Fruit fly (Drosophila melanogaster) whole organism, embryonic: ENCODE results near the gene Mrp5.

Experiments used
- Adf1 ChIP-seq: fragments of 200-800 bp; sonication (Bioruptor generic); IDR thresholded peaks from 2 replicates; pipeline ENCODE4 v1.3.6; 2022; ENCODE audit warnings: missing biosample characterization, missing genetic modification characterization
- Asciz ChIP-seq: fragments of 200-800 bp; sonication (Bioruptor generic); optimal IDR thresholded peaks from 2 replicates; lab custom pipeline; 2017; ENCODE audit warnings: missing biosample characterization, mild to moderate bottlenecking, missing genetic modification characterization, missing genetic modification reagents
- Awh ChIP-seq: fragments of 200-800 bp; sonication (Bioruptor generic); IDR thresholded peaks from 2 replicates; pipeline ENCODE4, ENCODE4 v1.3.6; 2022; ENCODE audit warnings: missing biosample characterization, missing genetic modification characterization
- CG10147 ChIP-seq: fragments of 200-800 bp; sonication (Bioruptor generic); optimal IDR thresholded peaks from 2 replicates; lab custom pipeline; 2019; ENCODE audit warnings: missing biosample characterization, mild to moderate bottlenecking, missing genetic modification characterization, moderate library complexity
- CG10267 ChIP-seq: fragments of 200-800 bp; sonication (Bioruptor generic); optimal IDR thresholded peaks from 2 replicates; lab custom pipeline; 2018; ENCODE audit warnings: missing biosample characterization, mild to moderate bottlenecking, missing genetic modification characterization, moderate library complexity
- CG13894 ChIP-seq: fragments of 200-800 bp; sonication (Bioruptor generic); optimal IDR thresholded peaks from 3 replicates; lab custom pipeline; 2018; ENCODE audit warnings: missing biosample characterization, mild to moderate bottlenecking, missing genetic modification characterization, moderate library complexity
- CG16813 ChIP-seq: fragments of 200-800 bp; sonication (Bioruptor generic); IDR thresholded peaks from 3 replicates; pipeline ENCODE4 v1.3.6; 2022; ENCODE audit warnings: missing biosample characterization, missing genetic modification characterization; ENCODE audit not compliant: partially characterized antibody
- CG17385 ChIP-seq: fragments of 200-800 bp; sonication (Bioruptor generic); optimal IDR thresholded peaks from 3 replicates; lab custom pipeline; 2018; ENCODE audit warnings: missing biosample characterization, mild to moderate bottlenecking, missing genetic modification characterization
- CG2116 ChIP-seq: fragments of 200-800 bp; sonication (Bioruptor generic); optimal IDR thresholded peaks from 3 replicates; lab custom pipeline; 2018; ENCODE audit warnings: missing biosample characterization, mild to moderate bottlenecking, missing genetic modification characterization
- CG2678 ChIP-seq: fragments of 200-800 bp; sonication (Bioruptor generic); optimal IDR thresholded peaks from 3 replicates; lab custom pipeline; 2019; ENCODE audit warnings: missing biosample characterization, mild to moderate bottlenecking, missing genetic modification characterization, moderate library complexity
- CG2875 ChIP-seq: fragments of 200-800 bp; sonication (Bioruptor generic); optimal IDR thresholded peaks from 2 replicates; lab custom pipeline; 2017; ENCODE audit warnings: missing biosample characterization, mild to moderate bottlenecking, missing genetic modification characterization, missing genetic modification reagents
- CG2889 ChIP-seq: fragments of 200-800 bp; sonication (Bioruptor generic); IDR thresholded peaks from 3 replicates; pipeline ENCODE4 v1.3.6; 2022; ENCODE audit warnings: missing biosample characterization, missing genetic modification characterization
- CG32772 ChIP-seq: fragments of 200-800 bp; sonication (Bioruptor generic); IDR thresholded peaks from 2 replicates; pipeline ENCODE4 v1.3.6; 2022; ENCODE audit warnings: missing biosample characterization, missing genetic modification characterization
- CG3847 ChIP-seq: fragments of 200-800 bp; sonication (Bioruptor generic); IDR thresholded peaks from 2 replicates; pipeline ENCODE4 v1.3.6; 2022; ENCODE audit warnings: missing biosample characterization, missing genetic modification characterization
- CG4404 ChIP-seq: fragments of 200-800 bp; sonication (Bioruptor generic); IDR thresholded peaks from 2 replicates; pipeline ENCODE4 v1.3.6; 2022; ENCODE audit warnings: missing biosample characterization, missing genetic modification characterization
- CG6854 ChIP-seq: fragments of 200-800 bp; sonication (Bioruptor generic); optimal IDR thresholded peaks from 3 replicates; lab custom pipeline; 2017; ENCODE audit warnings: missing biosample characterization, mild to moderate bottlenecking, missing genetic modification characterization
- CG8478 ChIP-seq: fragments of >200 bp; optimal IDR thresholded peaks from 2 replicates; lab custom pipeline; 2018
- CG9932 ChIP-seq: fragments of 200-800 bp; sonication (Bioruptor generic); IDR thresholded peaks from 2 replicates; pipeline ENCODE4 v1.3.6; 2022; ENCODE audit warnings: missing biosample characterization, missing genetic modification characterization
- CHES-1-like ChIP-seq: fragments of 200-800 bp; sonication (Bioruptor generic); optimal IDR thresholded peaks from 2 replicates; lab custom pipeline; 2016; ENCODE audit warnings: missing biosample characterization, missing genetic modification characterization
- CrebB ChIP-seq: fragments of 200-800 bp; sonication (Bioruptor generic); optimal IDR thresholded peaks from 3 replicates; lab custom pipeline; 2018; ENCODE audit warnings: missing biosample characterization, mild to moderate bottlenecking, missing genetic modification characterization
- E2f2 ChIP-seq: fragments of 200-800 bp; sonication (Bioruptor generic); IDR thresholded peaks from 2 replicates; pipeline ENCODE4 v1.3.6; 2022; ENCODE audit warnings: missing biosample characterization, missing genetic modification characterization
- HHEX ChIP-seq: fragments of 200-800 bp; sonication (Bioruptor generic); optimal IDR thresholded peaks from 3 replicates; lab custom pipeline; 2017; ENCODE audit warnings: missing biosample characterization, mild to moderate bottlenecking, missing genetic modification characterization, missing genetic modification reagents
- Hmx ChIP-seq: fragments of 200-800 bp; sonication (Bioruptor generic); optimal IDR thresholded peaks from 2 replicates; lab custom pipeline; 2016; ENCODE audit warnings: missing biosample characterization, missing genetic modification characterization
- Hsf ChIP-seq: fragments of 200-800 bp; sonication (Bioruptor generic); optimal IDR thresholded peaks from 3 replicates; lab custom pipeline; 2016; ENCODE audit warnings: missing biosample characterization, missing genetic modification characterization
- Lhr ChIP-seq: fragments of 200-800 bp; sonication (Bioruptor generic); optimal IDR thresholded peaks from 3 replicates; lab custom pipeline; 2017; ENCODE audit warnings: mild to moderate bottlenecking, missing biosample characterization, missing genetic modification reagents, missing genetic modification characterization
- Mes4 ChIP-seq: fragments of 200-800 bp; sonication (Bioruptor generic); optimal IDR thresholded peaks from 2 replicates; lab custom pipeline; 2016; ENCODE audit warnings: missing biosample characterization, missing genetic modification characterization
- NC2α ChIP-seq: fragments of 200-800 bp; sonication (Bioruptor generic); optimal IDR thresholded peaks from 2 replicates; lab custom pipeline; 2016; ENCODE audit warnings: missing biosample characterization, missing genetic modification characterization
- Spps ChIP-seq: fragments of 200-800 bp; sonication (Bioruptor generic); optimal IDR thresholded peaks from 2 replicates; lab custom pipeline; 2018; ENCODE audit warnings: missing biosample characterization, mild to moderate bottlenecking, missing genetic modification characterization
- amos ChIP-seq: fragments of 200-800 bp; sonication (Bioruptor generic); IDR thresholded peaks from 2 replicates; pipeline ENCODE4 v1.3.6; 2022; ENCODE audit warnings: missing biosample characterization, missing genetic modification characterization; ENCODE audit not compliant: partially characterized antibody
- bab2 ChIP-seq: fragments of 200-800 bp; sonication (Bioruptor generic); optimal IDR thresholded peaks from 2 replicates; lab custom pipeline; 2016; ENCODE audit warnings: missing biosample characterization, missing genetic modification characterization
- caup ChIP-seq: fragments of 200-800 bp; sonication (Bioruptor generic); optimal IDR thresholded peaks from 3 replicates; lab custom pipeline; 2017; ENCODE audit warnings: missing biosample characterization, mild to moderate bottlenecking, missing genetic modification characterization, moderate library complexity; ENCODE audit not compliant: severe bottlenecking
- ci ChIP-seq: fragments of 200-800 bp; sonication (Bioruptor generic); IDR thresholded peaks from 3 replicates; pipeline ENCODE4 v1.3.6; 2022; ENCODE audit warnings: missing biosample characterization, missing genetic modification characterization
- corto ChIP-seq: fragments of 200-800 bp; sonication (Bioruptor generic); optimal IDR thresholded peaks from 2 replicates; lab custom pipeline; 2016; ENCODE audit warnings: missing biosample characterization, mild to moderate bottlenecking, missing genetic modification characterization, moderate library complexity
- exex ChIP-seq: fragments of 200-800 bp; sonication (Bioruptor generic); optimal IDR thresholded peaks from 4 replicates; lab custom pipeline; 2018; ENCODE audit warnings: missing biosample characterization, mild to moderate bottlenecking, missing genetic modification characterization, moderate library complexity
- hth ChIP-seq: fragments of >200 bp; optimal IDR thresholded peaks from 2 replicates; lab custom pipeline; 2017; ENCODE audit warnings: inconsistent platforms
- klu ChIP-seq: fragments of 200-800 bp; sonication (Bioruptor generic); IDR thresholded peaks from 2 replicates; pipeline ENCODE4 v1.3.6; 2022; ENCODE audit warnings: missing biosample characterization, missing genetic modification characterization
- prd ChIP-seq, 3 experiments: fragments of >200 bp in 2 of 3; fragments of 200-800 bp in 1 of 3; sonication (Bioruptor generic) in 1 of 3; optimal IDR thresholded peaks in 2 of 3; IDR thresholded peaks in 1 of 3; 2 replicates in 2 of 3; 3 replicates in 1 of 3; pipeline versions ENCODE4 v1.3.6 to Lab custom; 2017 to 2022; ENCODE audit warnings: missing biosample characterization in 1 of 3, missing genetic modification characterization in 1 of 3
- run ChIP-seq: fragments of 200-800 bp; sonication (Bioruptor generic); optimal IDR thresholded peaks from 3 replicates; lab custom pipeline; 2018; ENCODE audit warnings: missing biosample characterization, mild to moderate bottlenecking, missing genetic modification characterization
- salm ChIP-seq: fragments of 200-800 bp; sonication (Bioruptor generic); optimal IDR thresholded peaks from 2 replicates; lab custom pipeline; 2018; ENCODE audit warnings: missing biosample characterization, mild to moderate bottlenecking, missing genetic modification characterization
- sc ChIP-seq, 3 experiments: fragments of >200 bp in 2 of 3; fragments of 200-800 bp in 1 of 3; sonication (Bioruptor generic) in 1 of 3; optimal IDR thresholded peaks; 2 replicates in 2 of 3; 3 replicates in 1 of 3; lab custom pipeline; 2017; ENCODE audit warnings: mild to moderate bottlenecking in 1 of 3, missing biosample characterization in 1 of 3, missing genetic modification characterization in 1 of 3, missing genetic modification reagents in 1 of 3
- sens-2 ChIP-seq: fragments of 200-800 bp; sonication (Bioruptor generic); IDR thresholded peaks from 2 replicates; pipeline ENCODE4 v1.3.6; 2022; ENCODE audit warnings: missing biosample characterization, missing genetic modification characterization
- sima ChIP-seq: fragments of 200-800 bp; sonication (Bioruptor generic); optimal IDR thresholded peaks from 2 replicates; lab custom pipeline; 2016; ENCODE audit warnings: missing biosample characterization, missing genetic modification characterization
- slp2 ChIP-seq: fragments of 200-800 bp; sonication (Bioruptor generic); optimal IDR thresholded peaks from 2 replicates; lab custom pipeline; 2016; ENCODE audit warnings: missing biosample characterization, missing genetic modification characterization
- sqz ChIP-seq: fragments of 200-800 bp; sonication (Bioruptor generic); optimal IDR thresholded peaks from 3 replicates; lab custom pipeline; 2018; ENCODE audit warnings: missing biosample characterization, mild to moderate bottlenecking, missing genetic modification characterization
- sr ChIP-seq: fragments of 200-800 bp; sonication (Bioruptor generic); IDR thresholded peaks from 3 replicates; pipeline ENCODE4 v1.3.6; 2022; ENCODE audit warnings: missing biosample characterization, missing genetic modification characterization
- tin ChIP-seq: fragments of 200-800 bp; sonication (Bioruptor generic); optimal IDR thresholded peaks from 3 replicates; lab custom pipeline; 2016; ENCODE audit warnings: missing biosample characterization, missing genetic modification characterization
- trh ChIP-seq: fragments of 200-800 bp; sonication (Bioruptor generic); optimal IDR thresholded peaks from 2 replicates; lab custom pipeline; 2016; ENCODE audit warnings: missing biosample characterization, missing genetic modification characterization
- z ChIP-seq: fragments of 200-800 bp; sonication (Bioruptor generic); IDR thresholded peaks from 3 replicates; pipeline ENCODE4 v1.3.6; 2022; ENCODE audit warnings: missing biosample characterization, missing genetic modification characterization

Gene Mrp5

dm6 chr3R:19860996-19861719 lies 14.3 kb downstream of the Mrp5 start, which contains the start of the genes Ire1 and Mrm2 (continued):
- TF ChIP-seq CG17385 (GFP tag; lab: Kevin White, UChicago) (peak; percentile 43), run (tag; lab: Kevin White, UChicago) (peak; percentile 6), sc (optimal IDR thresholded peaks at IDR 0.05; lab: Kevin White, UChicago) (no peak), sc (GFP tag; optimal IDR thresholded peaks at IDR 0.05; lab: Kevin White, UChicago) (no peak), CG2875 (peak; percentile 48), Awh (peak; percentile 58; the same call in 1 of the 2 replicates), Adf1 (GFP tag; lab: Robert Waterston, UW) (peak; percentile 38; the same call in 1 of the 2 replicates), sr (0 out of 3 replicates have a peak, but pooled peaks have one; percentile 3), CG4404 (peak; percentile 84), prd (optimal IDR thresholded peaks at IDR 0.05; lab: Kevin White, UChicago) (no peak), prd (GFP tag; IDR thresholded peaks at IDR 0.05; lab: Robert Waterston, UW) (peak; percentile 88), Hsf (GFP tag; lab: Kevin White, UChicago) (peak; percentile 90), CG2678 (tag; lab: Kevin White, UChicago) (peak; percentile 76), CG8478 (lab: Kevin White, UChicago) (no peak), sima (GFP tag; lab: Kevin White, UChicago) (no peak), hth (lab: Kevin White, UChicago) (no peak), CG2889 (GFP tag; lab: Robert Waterston, UW) (peak; percentile 75; the same call in 2 of the 3 replicates), CG13894 (tag; lab: Kevin White, UChicago) (peak; percentile 69), klu (peak; percentile 74), caup (GFP tag; lab: Kevin White, UChicago) (peak; percentile 68), z (GFP tag; lab: Robert Waterston, UW) (0 out of 3 replicates have a peak, but pooled peaks have one; percentile 26), sqz (no peak), ci (GFP tag; lab: Robert Waterston, UW) (no peak), NC2α (peak; percentile 64), CG9932 (GFP tag; lab: Robert Waterston, UW) (peak; percentile 93), slp2 (GFP tag; lab: Kevin White, UChicago) (peak; percentile 85), CG16813 (peak; percentile 72), trh (no peak), corto (GFP tag; lab: Kevin White, UChicago) (no peak), CG32772 (GFP tag; lab: Robert Waterston, UW) (peak; percentile 77), exex (peak; percentile 46), Spps (peak; percentile 21), amos (GFP tag; lab: Robert Waterston, UW) (peak; percentile 59), CHES-1-like (GFP tag; lab: Kevin White, UChicago) (peak; percentile 93), Hmx (GFP tag; lab: Kevin White, UChicago) (peak; percentile 3), CG10147 (GFP tag; lab: Kevin White, UChicago) (peak; percentile 38), E2f2 (GFP tag; lab: Robert Waterston, UW) (peak; percentile 52), Lhr (peak; percentile 89), CG2116 (GFP tag; lab: Kevin White, UChicago) (peak; percentile 91), CG3847 (GFP tag; lab: Robert Waterston, UW) (peak; percentile 91), salm (tag; lab: Kevin White, UChicago) (peak; percentile 21), Mes4 (GFP tag; lab: Kevin White, UChicago) (peak; percentile 65), CG6854 (GFP tag; lab: Kevin White, UChicago) (no peak), sens-2 (GFP tag; lab: Robert Waterston, UW) (no peak), CrebB (tag; lab: Kevin White, UChicago) (peak; percentile 55), tin (GFP tag; lab: Kevin White, UChicago) (peak; percentile 78), bab2 (GFP tag; lab: Kevin White, UChicago) (peak; percentile 92), HHEX (peak; percentile 53), CG10267 (tag; lab: Kevin White, UChicago) (peak; percentile 78), Asciz (GFP tag; lab: Kevin White, UChicago) (no peak)
